Worm (Caenorhabditis elegans) whole organism, mixed stage, embryonic: ENCODE measurements around the gene gpx-4.

ENCODE experiments used
- nhr-12 ChIP-seq: fragments of 150-350 bp; optimal IDR thresholded peaks from 2 replicates; lab custom pipeline; 2014; ENCODE audit warnings: missing biosample characterization, missing genetic modification characterization
- nhr-237 ChIP-seq: fragments of 150-350 bp; optimal IDR thresholded peaks from 2 replicates; lab custom pipeline; 2014; ENCODE audit warnings: missing biosample characterization, missing genetic modification characterization
- snpc-4 ChIP-seq: fragments of 150-350 bp; optimal IDR thresholded peaks from 2 replicates; lab custom pipeline; 2014; ENCODE audit warnings: missing biosample characterization, missing genetic modification characterization
- ztf-11 ChIP-seq: fragments of 150-350 bp; optimal IDR thresholded peaks from 2 replicates; lab custom pipeline; 2014; ENCODE audit warnings: missing biosample characterization, missing genetic modification characterization

DNA sequence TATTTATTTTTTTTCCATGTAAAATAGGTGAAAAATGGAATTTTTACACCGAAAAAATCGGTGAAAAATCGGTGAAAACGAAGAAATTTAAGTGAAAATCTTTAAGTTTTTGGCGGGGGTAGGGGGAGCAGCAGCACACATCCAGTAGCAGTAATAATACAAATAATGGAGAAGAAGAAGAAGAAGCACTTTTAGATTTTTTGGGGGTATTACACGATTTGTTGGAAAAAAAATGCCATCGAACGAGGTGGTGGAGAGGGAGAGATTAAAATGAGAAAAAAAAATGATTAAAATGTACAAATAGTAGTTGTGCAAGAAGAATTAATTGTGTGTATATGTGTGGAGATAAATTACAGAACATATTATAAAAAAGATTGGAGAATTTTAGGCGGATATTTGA, 3.3 kb upstream of the gpx-4 start:
- TF ChIP-seq nhr-12 (tag; lab: Kevin White, UChicago) (no peak), ztf-11 (tag; lab: Kevin White, UChicago) (no peak), nhr-237 (tag; lab: Kevin White, UChicago) (no peak), snpc-4 (tag; lab: Kevin White, UChicago) (no peak)
